Worm (Caenorhabditis elegans) whole organism, early embryonic: ENCODE data around the gene sqst-1.

Experiments used
- B0310.2 ChIP-seq: sonication (generic microtip); optimal IDR thresholded peaks from 2 replicates; lab custom pipeline; 2016; ENCODE audit warnings: mild to moderate bottlenecking, missing genetic modification characterization, missing compliant biosample characterization
- F13C5.2 ChIP-seq: sonication (generic microtip); optimal IDR thresholded peaks from 2 replicates; lab custom pipeline; 2017; ENCODE audit warnings: mild to moderate bottlenecking, missing genetic modification characterization, inconsistent platforms, missing compliant biosample characterization
- aly-1 ChIP-seq: sonication (generic microtip); optimal IDR thresholded peaks from 2 replicates; lab custom pipeline; 2016; ENCODE audit warnings: missing genetic modification characterization, missing compliant biosample characterization
- ama-1 ChIP-seq: fragments of 150-350 bp; optimal IDR thresholded peaks from 2 replicates; lab custom pipeline; 2014
- ceh-13 ChIP-seq: fragments of 200-800 bp; sonication (Bioruptor generic); optimal IDR thresholded peaks from 2 replicates; lab custom pipeline; 2018; ENCODE audit warnings: mild to moderate bottlenecking, missing genetic modification characterization, missing compliant biosample characterization
- ceh-36 ChIP-seq: sonication (generic microtip); optimal IDR thresholded peaks from 2 replicates; lab custom pipeline; 2016; ENCODE audit warnings: missing genetic modification characterization, inconsistent platforms, missing compliant biosample characterization
- ets-7 ChIP-seq: sonication (generic microtip); optimal IDR thresholded peaks from 2 replicates; lab custom pipeline; 2016; ENCODE audit warnings: missing genotype, missing genetic modification characterization, missing compliant biosample characterization
- flt-1 ChIP-seq: fragments of 200-800 bp; sonication (Bioruptor generic); IDR thresholded peaks from 2 replicates; pipeline ENCODE4 v1.3.6; 2022; ENCODE audit warnings: missing genetic modification characterization, missing compliant biosample characterization
- hmbx-1 ChIP-seq: sonication (generic microtip); optimal IDR thresholded peaks from 2 replicates; lab custom pipeline; 2016; ENCODE audit warnings: mild to moderate bottlenecking, missing genetic modification characterization, missing compliant biosample characterization
- hmg-4 ChIP-seq: fragments of 200-800 bp; sonication (Bioruptor generic); optimal IDR thresholded peaks from 2 replicates; lab custom pipeline; 2018; ENCODE audit warnings: mild to moderate bottlenecking, missing genetic modification characterization, missing compliant biosample characterization
- hnd-1 ChIP-seq: sonication (generic microtip); optimal IDR thresholded peaks from 2 replicates; lab custom pipeline; 2016; ENCODE audit warnings: missing genetic modification characterization, missing compliant biosample characterization
- pes-1 ChIP-seq: fragments of 200-800 bp; sonication (Bioruptor generic); IDR thresholded peaks from 2 replicates; pipeline ENCODE4 v1.3.6; 2022; ENCODE audit warnings: missing genetic modification reagents, missing genetic modification characterization, missing compliant biosample characterization
- scrt-1 ChIP-seq: fragments of 200-800 bp; sonication (Bioruptor generic); IDR thresholded peaks from 2 replicates; pipeline ENCODE4 v1.3.6; 2022; ENCODE audit warnings: missing genetic modification characterization, missing compliant biosample characterization
- sea-1 ChIP-seq: fragments of 200-800 bp; sonication (Bioruptor generic); conservative IDR thresholded peaks from 2 replicates; pipeline ENCODE4 v1.3.6; 2022; ENCODE audit warnings: missing genetic modification characterization, missing compliant biosample characterization
- tbx-11 ChIP-seq: fragments of 200-800 bp; sonication (Bioruptor generic); IDR thresholded peaks from 2 replicates; pipeline ENCODE4 v1.3.6; 2022; ENCODE audit warnings: missing genetic modification characterization, missing compliant biosample characterization
- tbx-37 ChIP-seq: fragments of 200-800 bp; sonication (Bioruptor generic); conservative IDR thresholded peaks from 2 replicates; pipeline ENCODE4 v1.3.6; 2022; ENCODE audit warnings: missing genetic modification reagents, missing genetic modification characterization, missing compliant biosample characterization
- tra-4 ChIP-seq: sonication (generic microtip); optimal IDR thresholded peaks from 2 replicates; lab custom pipeline; 2017; ENCODE audit warnings: missing genetic modification characterization, missing compliant biosample characterization

sqst-1 gene

ce11 chrIV:12013120-12013519, 21.0 kb upstream of the sqst-1 start, which contains the start of gene spe-17:
Gene spe-17, plus strand, starts transcription at chrIV:12013420.
- TF ChIP-seq flt-1 (GFP tag; lab: Robert Waterston, UW) (no peak), pes-1 (GFP tag; lab: Robert Waterston, UW) (no peak), hmg-4 (no peak)

ce11 chrIV:12015586-12015985, 18.5 kb upstream of the sqst-1 start, which contains the start of gene lips-6:
Gene lips-6, minus strand, starts transcription at chrIV:12015686.
- TF ChIP-seq F13C5.2 = no peak
- no peak for TF ChIP-seq ceh-13 (GFP tag; lab: Kevin White, UChicago)
- no peak for TF ChIP-seq ets-7 (tag; lab: Kevin White, UChicago)
- TF ChIP-seq tra-4 (tag; lab: Kevin White, UChicago) = no peak
- TF ChIP-seq tbx-11 (GFP tag; lab: Robert Waterston, UW) = no peak
- TF ChIP-seq tbx-37 (GFP tag; lab: Robert Waterston, UW) = no peak
- no peak for TF ChIP-seq sea-1 (GFP tag; lab: Robert Waterston, UW)

- TF ChIP-seq sea-1 (GFP tag; lab: Robert Waterston, UW) (no peak), tbx-37 (GFP tag; lab: Robert Waterston, UW) (no peak), flt-1 (GFP tag; lab: Robert Waterston, UW) (no peak), ama-1 (lab: Kevin White, UChicago) (no peak), hnd-1 (tag; lab: Kevin White, UChicago) (no peak), F13C5.2 (no peak), ceh-13 (GFP tag; lab: Kevin White, UChicago) (no peak), ets-7 (tag; lab: Kevin White, UChicago) (no peak), scrt-1 (GFP tag; lab: Robert Waterston, UW) (no peak), pes-1 (GFP tag; lab: Robert Waterston, UW) (no peak), aly-1 (tag; lab: Kevin White, UChicago) (no peak), hmg-4 (no peak), tbx-11 (GFP tag; lab: Robert Waterston, UW) (no peak), B0310.2 (tag; lab: Kevin White, UChicago) (no peak), hmbx-1 (tag; lab: Kevin White, UChicago) (no peak), ceh-36 (no peak), tra-4 (tag; lab: Kevin White, UChicago) (no peak)
These were observed 15.2 kb upstream of the sqst-1 start for ce11 chrIV:12018920-12019319.

- TF ChIP-seq aly-1 (tag; lab: Kevin White, UChicago) (no peak), B0310.2 (tag; lab: Kevin White, UChicago) (no peak)
These were observed 12.7 kb upstream of the sqst-1 start for ce11 chrIV:12021360-12021759.

- TF ChIP-seq hnd-1 (tag; lab: Kevin White, UChicago) = no peak
- TF ChIP-seq tbx-11 (GFP tag; lab: Robert Waterston, UW) = no peak
- TF ChIP-seq hmbx-1 (tag; lab: Kevin White, UChicago) = no peak
- no peak for TF ChIP-seq tra-4 (tag; lab: Kevin White, UChicago)
- no peak for TF ChIP-seq scrt-1 (GFP tag; lab: Robert Waterston, UW)
- TF ChIP-seq flt-1 (GFP tag; lab: Robert Waterston, UW) = no peak
- no peak for TF ChIP-seq B0310.2 (tag; lab: Kevin White, UChicago)
- TF ChIP-seq hmg-4 = no peak
- TF ChIP-seq ets-7 (tag; lab: Kevin White, UChicago) = no peak
- no peak for TF ChIP-seq ama-1 (lab: Kevin White, UChicago)
These were observed 5.0 kb upstream of the sqst-1 start, which contains the start of gene tgn-38 for ce11 chrIV:12029074-12029473. Gene tgn-38, minus strand, starts transcription at chrIV:12029174.

- TF ChIP-seq ets-7 (tag; lab: Kevin White, UChicago) = no peak
- TF ChIP-seq aly-1 (tag; lab: Kevin White, UChicago) = no peak
These were observed 4.3 kb upstream of the sqst-1 start, which contains the start of gene T12G3.11 for ce11 chrIV:12029722-12030182. Gene T12G3.11, minus strand, starts transcription at chrIV:12029772.

- no peak for TF ChIP-seq tbx-37 (GFP tag; lab: Robert Waterston, UW)
- no peak for TF ChIP-seq flt-1 (GFP tag; lab: Robert Waterston, UW)
- TF ChIP-seq ets-7 (tag; lab: Kevin White, UChicago) = no peak
- no peak for TF ChIP-seq ceh-13 (GFP tag; lab: Kevin White, UChicago)
- no peak for TF ChIP-seq hmg-4
- no peak for TF ChIP-seq scrt-1 (GFP tag; lab: Robert Waterston, UW)
- TF ChIP-seq tbx-11 (GFP tag; lab: Robert Waterston, UW) = no peak
- TF ChIP-seq sea-1 (GFP tag; lab: Robert Waterston, UW) = no peak
- no peak for TF ChIP-seq tra-4 (tag; lab: Kevin White, UChicago)
These were observed 3.1 kb upstream of the sqst-1 start, which contains the start of the genes T12G3.6 and mrpl-51 for ce11 chrIV:12031003-12031402. Gene T12G3.6, minus strand, starts transcription at chrIV:12031271. Gene mrpl-51, plus strand, starts transcription at chrIV:12031324.

ce11 chrIV:12032383-12032782, 1.7 kb upstream of the sqst-1 start:
- TF ChIP-seq ets-7 (tag; lab: Kevin White, UChicago) (no peak), B0310.2 (tag; lab: Kevin White, UChicago) (no peak), F13C5.2 (peak; percentile 67), hmg-4 (peak; percentile 78), sea-1 (GFP tag; lab: Robert Waterston, UW) (no peak), ceh-13 (GFP tag; lab: Kevin White, UChicago) (no peak), hmbx-1 (tag; lab: Kevin White, UChicago) (no peak)
